Fruit fly (Drosophila melanogaster): ENCODE results near the gene timeout.

Gene timeout

DNA sequence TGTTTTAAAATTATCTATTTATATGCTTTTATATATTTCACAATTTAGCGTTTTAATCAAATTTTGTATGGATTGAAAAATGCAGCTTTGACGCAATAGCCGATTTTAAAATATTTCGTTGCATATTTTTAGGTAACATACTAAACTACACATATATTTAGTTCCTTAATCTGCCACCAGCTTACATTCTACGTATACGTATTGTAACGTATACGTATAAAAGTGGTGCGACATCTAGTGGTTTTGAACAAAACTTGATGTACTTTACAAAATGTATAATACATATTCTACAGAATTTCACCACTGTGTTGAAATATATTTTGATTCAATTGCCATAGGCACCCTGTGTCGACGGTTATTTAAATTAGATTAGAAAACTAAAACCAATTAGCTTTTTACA, 10.2 kb upstream of the timeout start:
- TF ChIP-seq CG15710 (tag; optimal IDR thresholded peaks at IDR 0.05) (no peak), CG34367 (tag; optimal IDR thresholded peaks at IDR 0.05) (no peak), CG4496 (GFP tag; IDR thresholded peaks at IDR 0.05) (no peak), Pif1A (GFP tag; optimal IDR thresholded peaks at IDR 0.05) (no peak), fd96Ca (GFP tag; IDR thresholded peaks at IDR 0.05) (no peak), CG13204 (GFP tag; optimal IDR thresholded peaks at IDR 0.05) (no peak)

DNA sequence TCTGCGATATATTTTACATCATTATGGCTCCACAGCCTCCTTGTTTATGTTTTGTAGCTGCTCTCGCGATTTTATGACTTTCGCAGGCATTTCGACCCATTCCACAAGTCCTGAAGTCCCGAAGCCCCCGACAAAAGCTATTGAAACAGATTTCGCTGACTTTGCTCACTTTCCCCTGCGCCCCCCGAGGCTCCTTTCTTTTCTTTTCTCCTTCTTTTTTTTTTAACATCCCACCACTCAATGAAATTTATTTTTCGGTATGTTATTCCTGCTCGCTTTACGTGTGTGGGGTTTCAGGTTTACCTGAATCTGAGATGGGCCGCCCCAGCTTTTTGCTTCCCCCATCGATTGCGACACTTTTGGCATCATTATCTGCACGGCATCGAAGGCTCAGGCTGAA, 6.1 kb upstream of the timeout start:
- no peak for TF ChIP-seq CG4496 (GFP tag; IDR thresholded peaks at IDR 0.05)
- no peak for TF ChIP-seq Ets98B (GFP tag; IDR thresholded peaks at IDR 0.05)
- TF ChIP-seq Pif1B (GFP tag; optimal IDR thresholded peaks at IDR 0.05) = no peak
- TF ChIP-seq Pif1A (GFP tag; optimal IDR thresholded peaks at IDR 0.05) = no peak
- TF ChIP-seq CG14655 (GFP tag; optimal IDR thresholded peaks at IDR 0.05) = no peak

DNA sequence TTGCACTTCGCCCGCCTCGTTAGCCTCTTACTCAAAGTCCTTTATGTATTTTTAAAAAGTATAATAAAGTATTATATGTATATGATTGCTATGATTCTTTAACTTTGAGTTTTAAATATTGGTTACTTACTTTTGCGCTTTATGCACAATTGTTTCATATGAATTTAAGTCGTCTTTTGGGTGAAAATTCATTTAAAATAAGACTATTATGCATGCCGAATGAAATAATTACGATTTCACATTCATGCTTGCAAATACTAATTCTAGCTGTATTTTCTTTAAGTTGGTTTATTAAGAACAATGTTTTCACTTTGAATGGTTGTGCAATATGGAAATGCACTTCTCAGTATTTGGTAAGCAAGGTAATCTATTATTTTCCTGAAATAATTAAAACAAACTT, 2.5 kb upstream of the timeout start, which contains the start of gene CG43063:
Gene CG43063 (plus strand): TSS at position 301 of the 400 bp plus-strand sequence.
- no peak for TF ChIP-seq CG12605 (GFP tag; IDR thresholded peaks at IDR 0.05)
- no peak for TF ChIP-seq CG8159 (tag; optimal IDR thresholded peaks at IDR 0.05)
- no peak for TF ChIP-seq CG8301 (tag; optimal IDR thresholded peaks at IDR 0.05)
- TF ChIP-seq CG13204 (GFP tag; optimal IDR thresholded peaks at IDR 0.05) = no peak
- TF ChIP-seq CG4496 (GFP tag; IDR thresholded peaks at IDR 0.05) = no peak

DNA sequence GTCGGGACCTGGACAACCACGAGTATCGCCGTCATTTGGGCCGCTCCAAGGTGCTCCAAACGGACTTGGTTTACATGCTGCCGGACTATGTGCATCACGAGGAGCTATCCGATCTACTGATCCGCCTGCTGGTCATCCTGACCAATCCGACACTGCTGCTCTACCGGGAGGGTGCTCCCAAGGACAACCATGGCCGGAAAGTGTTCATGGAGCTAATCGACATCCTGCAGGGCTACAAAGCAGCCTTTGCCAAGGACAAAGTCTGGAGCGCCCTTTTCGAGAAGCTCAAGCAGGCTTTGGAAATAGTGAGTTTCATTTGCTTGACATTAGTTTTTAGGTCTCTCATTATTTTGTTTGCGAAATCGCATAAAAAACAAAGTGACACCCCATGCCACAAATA, 491 bp downstream of the timeout start, which contains the start of gene CG34308:
Gene CG34308 (plus strand): TSS at position 301 of the 400 bp plus-strand sequence.
- no peak for TF ChIP-seq Pif1A (GFP tag; optimal IDR thresholded peaks at IDR 0.05)

DNA sequence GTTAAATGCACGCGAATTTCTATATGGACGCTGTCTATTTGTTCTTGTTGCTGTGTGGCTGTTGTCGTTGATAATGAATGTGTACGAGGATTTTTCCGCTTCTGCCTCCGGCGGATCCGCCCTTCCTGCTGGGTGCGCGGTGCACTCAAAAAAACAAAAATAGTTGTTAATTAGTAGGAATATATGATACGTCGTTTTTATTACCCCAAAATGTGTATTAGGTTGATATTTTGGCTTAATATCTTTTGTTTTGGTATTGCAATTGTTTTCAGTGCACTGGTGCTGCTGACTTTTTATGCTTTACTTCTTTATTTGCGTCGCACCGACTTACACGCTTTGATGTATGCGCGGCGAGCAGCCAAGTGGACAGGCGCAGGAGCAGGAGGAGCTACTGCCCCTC, 3.2 kb downstream of the timeout start:
- TF ChIP-seq fd96Ca (GFP tag; IDR thresholded peaks at IDR 0.05) (no peak), rn (GFP tag; IDR thresholded peaks at IDR 0.05) (no peak), Pif1A (GFP tag; optimal IDR thresholded peaks at IDR 0.05) (peak; percentile 16), CG9948 (tag; optimal IDR thresholded peaks at IDR 0.05) (no peak), Snoo (tag; optimal IDR thresholded peaks at IDR 0.05) (no peak), CG32121 (GFP tag; IDR thresholded peaks at IDR 0.05) (no peak), gl (tag; optimal IDR thresholded peaks at IDR 0.05) (no peak), CG8159 (tag; optimal IDR thresholded peaks at IDR 0.05) (peak; percentile 45), EcR (GFP tag; optimal IDR thresholded peaks at IDR 0.05) (no peak), CG17806 (tag; optimal IDR thresholded peaks at IDR 0.05) (no peak), Pif1B (GFP tag; optimal IDR thresholded peaks at IDR 0.05) (no peak), CG15710 (tag; optimal IDR thresholded peaks at IDR 0.05) (peak; percentile 35), CG10348 (GFP tag; IDR thresholded peaks at IDR 0.05) (no peak), CG12605 (GFP tag; IDR thresholded peaks at IDR 0.05) (peak; percentile 15; the same call in 1 of the 2 replicates), CG4496 (GFP tag; IDR thresholded peaks at IDR 0.05) (peak; percentile 35; the same call in 1 of the 3 replicates), CG34367 (tag; optimal IDR thresholded peaks at IDR 0.05) (no peak), CG14655 (GFP tag; optimal IDR thresholded peaks at IDR 0.05) (peak; percentile 22), CG13204 (GFP tag; optimal IDR thresholded peaks at IDR 0.05) (no peak), CG8301 (tag; optimal IDR thresholded peaks at IDR 0.05) (no peak), D1 (tag; optimal IDR thresholded peaks at IDR 0.05) (no peak), Ets98B (GFP tag; IDR thresholded peaks at IDR 0.05) (no peak)

DNA sequence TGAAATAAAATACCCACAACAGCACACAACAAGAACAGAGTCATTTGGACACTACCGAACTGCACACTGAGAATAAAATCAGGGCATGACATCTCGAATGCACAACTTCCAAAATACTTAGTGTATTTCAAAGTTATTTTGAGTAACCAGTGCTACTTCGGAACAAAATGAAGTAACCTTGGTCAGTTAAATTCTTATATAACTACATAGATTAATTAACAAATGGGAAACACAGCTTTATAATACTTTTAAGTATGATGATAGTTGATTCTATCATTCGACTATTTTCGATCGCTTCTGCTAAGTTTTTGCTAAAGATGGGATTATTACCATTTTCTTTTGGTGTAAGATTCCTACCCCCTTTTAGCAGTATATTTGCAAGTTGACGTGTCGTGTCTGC, 29.3 kb downstream of the timeout start:
- no peak for TF ChIP-seq CG10348 (GFP tag; IDR thresholded peaks at IDR 0.05)
- no peak for TF ChIP-seq Pif1B (GFP tag; optimal IDR thresholded peaks at IDR 0.05)
- TF ChIP-seq CG34367 (tag; optimal IDR thresholded peaks at IDR 0.05) = no peak
- no peak for TF ChIP-seq D1 (tag; optimal IDR thresholded peaks at IDR 0.05)
- no peak for TF ChIP-seq CG14655 (GFP tag; optimal IDR thresholded peaks at IDR 0.05)

DNA sequence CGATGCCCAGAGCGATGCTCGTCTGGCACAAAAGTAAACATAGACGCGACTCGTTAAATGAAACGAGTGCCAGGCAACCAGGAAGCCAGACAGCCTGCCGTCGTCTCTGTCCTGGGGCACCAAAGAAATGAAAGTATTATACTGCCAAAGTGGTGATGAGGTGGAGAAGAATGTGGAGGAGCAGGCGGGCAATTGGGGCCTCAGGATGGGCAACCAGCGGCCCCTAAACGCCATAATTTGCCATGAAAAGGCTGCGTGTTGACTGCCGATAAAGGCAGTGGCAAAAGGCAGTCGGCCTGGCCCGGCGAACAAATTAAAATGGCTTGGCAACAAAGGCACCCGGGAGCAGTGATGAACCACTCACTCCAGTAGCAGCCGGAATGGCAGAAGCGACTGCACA, 40.5 kb downstream of the timeout start:
- no peak for TF ChIP-seq CG4496 (GFP tag; IDR thresholded peaks at IDR 0.05)

DNA sequence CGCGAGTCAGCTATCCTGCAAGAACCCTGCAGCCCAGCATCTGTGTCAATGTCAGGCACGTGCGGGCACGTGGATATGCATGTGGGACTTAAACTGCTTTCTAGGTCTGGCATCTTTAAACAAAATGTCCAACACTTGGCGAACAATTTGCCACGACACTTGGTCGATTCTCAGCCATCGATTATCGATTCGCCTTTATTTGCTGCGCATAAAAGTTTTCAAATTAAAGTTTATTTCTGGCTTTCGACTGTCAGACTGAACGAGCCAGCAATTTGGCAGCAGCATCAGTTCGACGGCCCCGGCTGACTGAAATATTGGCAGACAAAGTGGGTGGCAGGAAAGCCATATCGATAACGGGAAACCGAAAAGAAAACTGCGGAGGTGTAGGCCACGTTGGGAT, 49.7 kb downstream of the timeout start:
- no peak for TF ChIP-seq Snoo (tag; optimal IDR thresholded peaks at IDR 0.05)
- no peak for TF ChIP-seq CG17806 (tag; optimal IDR thresholded peaks at IDR 0.05)
- TF ChIP-seq EcR (GFP tag; optimal IDR thresholded peaks at IDR 0.05) = no peak
- no peak for TF ChIP-seq CG13204 (GFP tag; optimal IDR thresholded peaks at IDR 0.05)

DNA sequence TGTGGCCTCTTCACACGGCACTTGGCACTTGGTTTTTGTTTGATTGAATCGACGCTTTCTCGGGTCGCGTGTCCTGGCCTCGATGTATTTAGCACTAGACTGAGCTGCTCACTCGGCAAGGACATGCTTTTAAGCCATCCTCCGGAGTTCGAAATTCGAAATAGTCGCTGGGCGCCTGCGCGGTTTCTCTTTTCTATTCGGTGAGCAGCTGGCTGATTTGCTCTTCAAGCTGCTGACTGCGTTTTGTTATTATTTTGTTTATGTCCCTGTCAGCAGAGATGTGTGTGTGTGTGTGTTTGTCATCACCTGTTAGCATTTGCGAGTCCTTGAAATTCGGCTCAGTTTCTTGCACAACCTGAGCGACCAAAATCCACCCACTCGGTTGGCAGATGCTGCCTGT, 67.1 kb downstream of the timeout start, which contains the start of gene 2mit:
Gene 2mit (minus strand): TSS at position 101 of the 400 bp plus-strand sequence.
- no peak for TF ChIP-seq Pif1B (GFP tag; optimal IDR thresholded peaks at IDR 0.05)
- no peak for TF ChIP-seq rn (GFP tag; IDR thresholded peaks at IDR 0.05)
- no peak for TF ChIP-seq EcR (GFP tag; optimal IDR thresholded peaks at IDR 0.05)
- no peak for TF ChIP-seq CG8301 (tag; optimal IDR thresholded peaks at IDR 0.05)
- no peak for TF ChIP-seq CG17806 (tag; optimal IDR thresholded peaks at IDR 0.05)
- no peak for TF ChIP-seq Ets98B (GFP tag; IDR thresholded peaks at IDR 0.05)
- no peak for TF ChIP-seq Pif1A (GFP tag; optimal IDR thresholded peaks at IDR 0.05)
- no peak for TF ChIP-seq CG12605 (GFP tag; IDR thresholded peaks at IDR 0.05)
- TF ChIP-seq gl (tag; optimal IDR thresholded peaks at IDR 0.05) = no peak

Data from whole organism, pupa.